Worm (Caenorhabditis elegans) whole organism, L1 larva: Measurements from ENCODE around the gene cyp-25A4.

Source experiments
- C04F5.9 ChIP-seq: sonication (generic microtip); optimal IDR thresholded peaks from 2 replicates; lab custom pipeline; 2016; ENCODE audit warnings: missing genetic modification characterization, missing compliant biosample characterization
- C34B4.2 ChIP-seq: sonication (generic microtip); optimal IDR thresholded peaks from 2 replicates; lab custom pipeline; 2017; ENCODE audit warnings: mild to moderate bottlenecking, missing genetic modification characterization, missing compliant biosample characterization
- Y116A8C.19 ChIP-seq: sonication (generic microtip); optimal IDR thresholded peaks from 2 replicates; lab custom pipeline; 2016; ENCODE audit warnings: missing compliant biosample characterization, missing genetic modification characterization, borderline replicate concordance
- aly-2 ChIP-seq: fragments of 150-350 bp; optimal IDR thresholded peaks from 2 replicates; lab custom pipeline; 2014; ENCODE audit warnings: missing biosample characterization, missing genetic modification characterization
- ama-1 ChIP-seq: fragments of 150-350 bp; optimal IDR thresholded peaks from 2 replicates; lab custom pipeline; 2014
- blmp-1 ChIP-seq: fragments of 150-350 bp; optimal IDR thresholded peaks from 2 replicates; lab custom pipeline; 2014; ENCODE audit warnings: missing biosample characterization, missing genetic modification characterization
- ceh-8 ChIP-seq: fragments of 200-800 bp; sonication (Bioruptor generic); optimal IDR thresholded peaks from 2 replicates; lab custom pipeline; 2018; ENCODE audit warnings: mild to moderate bottlenecking, missing genetic modification characterization, moderate library complexity, missing compliant biosample characterization
- ces-1 ChIP-seq: fragments of 150-350 bp; optimal IDR thresholded peaks from 2 replicates; lab custom pipeline; 2014; ENCODE audit warnings: missing biosample characterization, missing genetic modification reagents, missing genetic modification characterization
- dpl-1 ChIP-seq, 3 experiments: fragments of 150-350 bp in 2 of 3; sonication (generic microtip) in 1 of 3; optimal IDR thresholded peaks; 2 replicates each; lab custom pipeline; 2014 to 2017; ENCODE audit warnings: missing biosample characterization in 3 of 3, missing genetic modification characterization in 3 of 3, missing genetic modification reagents in 3 of 3
- dsc-1 ChIP-seq: sonication (generic microtip); optimal IDR thresholded peaks from 2 replicates; lab custom pipeline; 2016; ENCODE audit warnings: mild to moderate bottlenecking, missing genetic modification characterization, missing compliant biosample characterization
- efl-1 ChIP-seq, 4 experiments: fragments of 150-350 bp; optimal IDR thresholded peaks in 3 of 4; peaks in 1 of 4; 1 replicate in 1 of 4; 2 replicates in 3 of 4; lab custom pipeline; 2014; ENCODE audit warnings: missing biosample characterization in 2 of 4, missing genetic modification characterization in 2 of 4, missing genetic modification reagents in 2 of 4
- egl-27 ChIP-seq, 2 experiments: fragments of 150-350 bp in 1 of 2; sonication (generic microtip); optimal IDR thresholded peaks; 3 replicates each; lab custom pipeline; 2017 to 2018; ENCODE audit warnings: missing biosample characterization in 2 of 2, missing genetic modification characterization in 2 of 2, missing genetic modification reagents in 2 of 2
- elt-3 ChIP-seq, 6 experiments: fragments of 150-350 bp in 1 of 6; sonication (generic microtip); optimal IDR thresholded peaks; 2 replicates each; lab custom pipeline; 2017 to 2018; ENCODE audit warnings: missing biosample characterization in 6 of 6, missing genetic modification characterization in 6 of 6, inconsistent platforms in 1 of 6
- fkh-10 ChIP-seq: sonication (generic microtip); optimal IDR thresholded peaks from 2 replicates; lab custom pipeline; 2017; ENCODE audit warnings: missing biosample characterization, missing genetic modification reagents, missing genetic modification characterization
- fkh-8 ChIP-seq: sonication (generic microtip); optimal IDR thresholded peaks from 2 replicates; lab custom pipeline; 2016; ENCODE audit warnings: mild to moderate bottlenecking, missing genetic modification characterization, missing compliant biosample characterization
- fos-1 ChIP-seq: fragments of 150-350 bp; optimal IDR thresholded peaks from 2 replicates; lab custom pipeline; 2014; ENCODE audit warnings: missing biosample characterization, missing genetic modification characterization
- grh-1 ChIP-seq: fragments of 200-800 bp; sonication (Bioruptor generic); IDR thresholded peaks from 2 replicates; pipeline ENCODE4 v1.3.6; 2022; ENCODE audit warnings: missing genetic modification reagents, missing genetic modification characterization, missing compliant biosample characterization
- hlh-17 ChIP-seq: fragments of 200-800 bp; sonication (Bioruptor generic); optimal IDR thresholded peaks from 2 replicates; lab custom pipeline; 2018; ENCODE audit warnings: missing genetic modification characterization, mild to moderate bottlenecking, missing compliant biosample characterization, moderate library complexity, borderline replicate concordance
- hpl-2 ChIP-seq: fragments of 150-350 bp; optimal IDR thresholded peaks from 2 replicates; lab custom pipeline; 2014; ENCODE audit warnings: missing biosample characterization, missing genetic modification reagents, missing genetic modification characterization
- isw-1 ChIP-seq: fragments of 200-800 bp; sonication (Bioruptor generic); IDR thresholded peaks from 2 replicates; pipeline ENCODE4 v1.3.6; 2022; ENCODE audit warnings: missing genetic modification characterization, missing compliant biosample characterization
- lin-14 ChIP-seq: fragments of 200-800 bp; sonication (Bioruptor generic); optimal IDR thresholded peaks from 2 replicates; lab custom pipeline; 2018; ENCODE audit warnings: mild to moderate bottlenecking, missing genetic modification characterization, moderate library complexity, missing compliant biosample characterization
- lin-15B ChIP-seq: fragments of 150-350 bp; sonication (generic microtip); optimal IDR thresholded peaks from 3 replicates; lab custom pipeline; 2014; ENCODE audit warnings: missing biosample characterization, missing genetic modification characterization
- lin-35 ChIP-seq, 2 experiments: fragments of 150-350 bp; optimal IDR thresholded peaks; 2 replicates each; lab custom pipeline; 2014; ENCODE audit warnings: missing biosample characterization in 2 of 2, missing genetic modification characterization in 2 of 2, missing genetic modification reagents in 2 of 2
- lin-39 ChIP-seq: fragments of 150-350 bp; optimal IDR thresholded peaks from 2 replicates; lab custom pipeline; 2014; ENCODE audit warnings: missing biosample characterization, missing genetic modification reagents, missing genetic modification characterization
- lsy-2 ChIP-seq, 2 experiments: fragments of 150-350 bp; optimal IDR thresholded peaks; 2 replicates each; lab custom pipeline; 2014; ENCODE audit warnings: missing biosample characterization in 2 of 2, missing genetic modification characterization in 2 of 2
- mab-9 ChIP-seq: fragments of 200-800 bp; sonication (Bioruptor generic); IDR thresholded peaks from 2 replicates; pipeline ENCODE4 v1.3.6; 2022; ENCODE audit warnings: missing genetic modification reagents, missing genetic modification characterization, missing compliant biosample characterization
- mdl-1 ChIP-seq, 2 experiments: fragments of 150-350 bp; optimal IDR thresholded peaks; 2 replicates each; lab custom pipeline; 2014 to 2017; ENCODE audit warnings: missing biosample characterization in 2 of 2, missing genetic modification characterization in 2 of 2, inconsistent platforms in 1 of 2
- mep-1 ChIP-seq: fragments of 150-350 bp; optimal IDR thresholded peaks from 2 replicates; lab custom pipeline; 2014; ENCODE audit warnings: missing biosample characterization, missing genetic modification characterization
- nhr-11 ChIP-seq: fragments of 150-350 bp; optimal IDR thresholded peaks from 2 replicates; lab custom pipeline; 2014; ENCODE audit warnings: missing biosample characterization, missing genetic modification characterization
- nhr-12 ChIP-seq: sonication (generic microtip); optimal IDR thresholded peaks from 2 replicates; lab custom pipeline; 2017; ENCODE audit warnings: missing biosample characterization, missing genetic modification characterization
- nhr-19 ChIP-seq: fragments of 200-800 bp; sonication (Bioruptor generic); conservative IDR thresholded peaks from 2 replicates; pipeline ENCODE4 v1.3.6; 2022; ENCODE audit warnings: missing genetic modification characterization, missing compliant biosample characterization
- nhr-20 ChIP-seq: sonication (generic microtip); optimal IDR thresholded peaks from 2 replicates; lab custom pipeline; 2016; ENCODE audit warnings: mild to moderate bottlenecking, missing genetic modification characterization, missing compliant biosample characterization
- nhr-237 ChIP-seq: fragments of 150-350 bp; optimal IDR thresholded peaks from 2 replicates; lab custom pipeline; 2014; ENCODE audit warnings: missing biosample characterization, missing genetic modification characterization
- nhr-71 ChIP-seq: sonication (generic microtip); optimal IDR thresholded peaks from 2 replicates; lab custom pipeline; 2016; ENCODE audit warnings: mild to moderate bottlenecking, missing genetic modification characterization, moderate library complexity, missing compliant biosample characterization
- nhr-76 ChIP-seq: sonication (generic microtip); optimal IDR thresholded peaks from 2 replicates; lab custom pipeline; 2017; ENCODE audit warnings: missing biosample characterization, missing genetic modification characterization
- nhr-85 ChIP-seq: sonication (generic microtip); peaks from one replicate; lab custom pipeline; 2016; ENCODE audit warnings: missing genetic modification characterization, inconsistent platforms, missing compliant biosample characterization
- pag-3 ChIP-seq: sonication (generic microtip); optimal IDR thresholded peaks from 2 replicates; lab custom pipeline; 2017; ENCODE audit warnings: missing genetic modification characterization, mild to moderate bottlenecking, missing compliant biosample characterization, antibody characterized with exemption, borderline replicate concordance; ENCODE audit not compliant: insufficient read depth
- pqm-1 ChIP-seq: sonication (generic microtip); optimal IDR thresholded peaks from 3 replicates; lab custom pipeline; 2017; ENCODE audit warnings: missing biosample characterization, missing genetic modification characterization
- snu-23 ChIP-seq: sonication (generic microtip); optimal IDR thresholded peaks from 2 replicates; lab custom pipeline; 2016; ENCODE audit warnings: missing genetic modification characterization, missing compliant biosample characterization
- sptf-1 ChIP-seq: fragments of 150-350 bp; optimal IDR thresholded peaks from 2 replicates; lab custom pipeline; 2014; ENCODE audit warnings: missing biosample characterization, missing genetic modification characterization
- sup-37 ChIP-seq: fragments of 200-800 bp; sonication (Bioruptor generic); optimal IDR thresholded peaks from 2 replicates; lab custom pipeline; 2018; ENCODE audit warnings: mild to moderate bottlenecking, missing genetic modification characterization, missing compliant biosample characterization
- swsn-7 ChIP-seq: sonication (generic microtip); optimal IDR thresholded peaks from 2 replicates; lab custom pipeline; 2016; ENCODE audit warnings: missing genetic modification characterization, missing compliant biosample characterization
- tlp-1 ChIP-seq: fragments of 150-350 bp; optimal IDR thresholded peaks from 2 replicates; lab custom pipeline; 2014; ENCODE audit warnings: missing biosample characterization, missing genetic modification characterization
- unc-130 ChIP-seq: fragments of 150-350 bp; optimal IDR thresholded peaks from 2 replicates; lab custom pipeline; 2017; ENCODE audit warnings: missing biosample characterization, missing genetic modification characterization, inconsistent platforms
- vab-15 ChIP-seq: sonication (generic microtip); optimal IDR thresholded peaks from 2 replicates; lab custom pipeline; 2017; ENCODE audit warnings: missing genotype, mild to moderate bottlenecking, missing genetic modification characterization, missing compliant biosample characterization
- ztf-11 ChIP-seq, 2 experiments: sonication (generic microtip); optimal IDR thresholded peaks; 2 replicates each; lab custom pipeline; 2016 to 2017; ENCODE audit warnings: missing genetic modification characterization in 2 of 2, missing biosample characterization in 1 of 2, missing compliant biosample characterization in 1 of 2
- ztf-4 ChIP-seq: fragments of 150-350 bp; optimal IDR thresholded peaks from 2 replicates; lab custom pipeline; 2014; ENCODE audit warnings: missing biosample characterization, missing genetic modification characterization

Gene cyp-25A4

DNA sequence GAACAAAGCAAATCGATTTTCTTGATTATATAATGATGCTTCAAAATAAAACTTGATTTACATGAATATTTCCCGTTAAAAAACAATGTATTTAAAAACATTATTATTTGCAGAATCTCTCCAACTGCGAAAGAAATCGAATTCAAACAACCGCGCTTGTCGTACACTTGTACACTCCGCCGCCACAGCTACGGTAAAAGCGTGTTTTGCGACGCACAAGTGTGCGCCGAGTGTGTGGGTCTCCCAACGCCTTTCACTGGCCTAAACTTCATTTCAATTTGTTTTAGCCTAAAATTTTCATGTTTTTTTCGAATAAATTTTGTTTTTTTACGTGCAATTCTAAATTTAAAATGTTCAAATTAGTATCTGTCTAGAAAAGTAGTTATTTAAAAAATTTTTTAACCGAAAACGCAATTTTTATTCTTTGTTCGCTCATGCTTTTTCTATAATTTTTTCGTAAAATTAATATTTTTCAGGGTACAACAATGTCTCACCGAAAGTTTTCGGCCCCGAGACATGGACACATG is 15.6 kb upstream of the cyp-25A4 start, which contains the start of gene rpl-3 (continued):
- peak; percentile 100 for TF ChIP-seq nhr-71 (tag; lab: Kevin White, UChicago)
- TF ChIP-seq dpl-1 (GFP tag; optimal IDR thresholded peaks at IDR 0.05; lab: Kevin White, UChicago), result peak; percentile 100
- peak; percentile 99 for TF ChIP-seq C04F5.9 (tag; lab: Kevin White, UChicago)
- peak; percentile 100 for TF ChIP-seq grh-1
- peak; percentile 89 for TF ChIP-seq nhr-12 (tag; lab: Kevin White, UChicago)
- peak; percentile 100 for TF ChIP-seq lin-15B
- peak; percentile 100 for TF ChIP-seq elt-3 (tag; optimal IDR thresholded peaks at IDR 0.05; lab: Kevin White, UChicago)
- peak; percentile 100 for TF ChIP-seq unc-130
- peak; percentile 100 for TF ChIP-seq fkh-8 (tag; lab: Kevin White, UChicago)
- peak; percentile 99 for TF ChIP-seq lin-39 (tag; lab: Kevin White, UChicago)
- TF ChIP-seq aly-2 (tag; lab: Kevin White, UChicago), result peak; percentile 99
- peak; percentile 97 for TF ChIP-seq hlh-17
- peak; percentile 86 for TF ChIP-seq Y116A8C.19 (tag; lab: Kevin White, UChicago)
- peak; percentile 100 for TF ChIP-seq ztf-4
- TF ChIP-seq mdl-1 (tag; optimal IDR thresholded peaks at IDR 0.05; lab: Kevin White, UChicago), result peak; percentile 70 to 99
- peak; percentile 95 to 96 for TF ChIP-seq egl-27 (tag; optimal IDR thresholded peaks at IDR 0.05; lab: Kevin White, UChicago)
- peak; percentile 100 for TF ChIP-seq lsy-2 (tag; optimal IDR thresholded peaks at IDR 0.05; lab: Kevin White, UChicago)
- TF ChIP-seq nhr-11 (tag; lab: Kevin White, UChicago), result peak; percentile 100
- TF ChIP-seq pqm-1 (tag; lab: Kevin White, UChicago), result peak; percentile 92
- TF ChIP-seq fkh-10 (GFP tag; lab: Kevin White, UChicago), result peak; percentile 100
- TF ChIP-seq sup-37 (GFP tag; lab: Kevin White, UChicago), result peak; percentile 100
- peak; percentile 99 for TF ChIP-seq fos-1 (tag; lab: Kevin White, UChicago)
- TF ChIP-seq mab-9 (GFP tag; lab: Robert Waterston, UW), result peak; percentile 100
- peak; percentile 98 for TF ChIP-seq hpl-2 (GFP tag; lab: Kevin White, UChicago)
- peak; percentile 100 for TF ChIP-seq snu-23 (GFP tag; lab: Kevin White, UChicago)
- peak; percentile 99 for TF ChIP-seq C34B4.2 (tag; lab: Kevin White, UChicago)
- peak; percentile 100 for TF ChIP-seq nhr-237 (tag; lab: Kevin White, UChicago)
- TF ChIP-seq isw-1, result peak; percentile 100
- TF ChIP-seq tlp-1 (tag; lab: Kevin White, UChicago), result no peak
- peak; percentile 100 for TF ChIP-seq mep-1 (tag; lab: Kevin White, UChicago)
- peak; percentile 96 for TF ChIP-seq ama-1 (lab: Kevin White, UChicago)
- TF ChIP-seq pag-3, result peak; percentile 64
- TF ChIP-seq, all 84 proteins: peak for 81

ce11 chrIII:3863814-3864507 is 12.1 kb upstream of the cyp-25A4 start, which contains the start of gene acs-19:
Gene acs-19, plus strand, starts transcription at chrIII:3864489.
- TF ChIP-seq fkh-10 (GFP tag; lab: Kevin White, UChicago) (no peak), lin-15B (no peak), nhr-76 (tag; lab: Kevin White, UChicago) (no peak), ztf-11 (tag; optimal IDR thresholded peaks at IDR 0.05; lab: Kevin White, UChicago) (no peak), lin-14 (GFP tag; lab: Kevin White, UChicago) (peak; percentile 65), sptf-1 (tag; lab: Kevin White, UChicago) (no peak), nhr-20 (tag; lab: Kevin White, UChicago) (peak; percentile 29), nhr-85 (tag; lab: Kevin White, UChicago) (no peak), nhr-11 (tag; lab: Kevin White, UChicago) (no peak), unc-130 (no peak), ceh-8 (GFP tag; lab: Kevin White, UChicago) (no peak), ces-1 (GFP tag; lab: Kevin White, UChicago) (peak; percentile 29), snu-23 (GFP tag; lab: Kevin White, UChicago) (peak; percentile 8), pqm-1 (tag; lab: Kevin White, UChicago) (no peak), lin-35 (GFP tag; optimal IDR thresholded peaks at IDR 0.05; lab: Kevin White, UChicago) (peak in 1 of 2 experiments; percentile 52), swsn-7 (tag; lab: Kevin White, UChicago) (no peak), dsc-1 (no peak), nhr-19 (GFP tag; lab: Robert Waterston, UW) (peak; percentile 44), nhr-71 (tag; lab: Kevin White, UChicago) (peak; percentile 21), vab-15 (no peak), efl-1 (optimal IDR thresholded peaks at IDR 0.05; lab: Kevin White, UChicago) (peak in 1 of 2 experiments; percentile 14), efl-1 (GFP tag; optimal IDR thresholded peaks at IDR 0.05 in 1 of 2; lab: Kevin White, UChicago) (peak in 1 of 2 experiments; percentile 76), elt-3 (tag; optimal IDR thresholded peaks at IDR 0.05; lab: Kevin White, UChicago) (peak in 1 of 6 experiments; percentile 11), mdl-1 (tag; optimal IDR thresholded peaks at IDR 0.05; lab: Kevin White, UChicago) (no peak), blmp-1 (peak; percentile 40), lsy-2 (tag; optimal IDR thresholded peaks at IDR 0.05; lab: Kevin White, UChicago) (peak in 1 of 2 experiments; percentile 14), C34B4.2 (tag; lab: Kevin White, UChicago) (no peak)
